Worm (Caenorhabditis elegans) whole organism, late embryonic: ENCODE measurements around the gene H11E01.2.

Experiments
- ahr-1 ChIP-seq: sonication (generic microtip); optimal IDR thresholded peaks from 2 replicates; lab custom pipeline; 2016; ENCODE audit warnings: missing genetic modification characterization, missing compliant biosample characterization
- nfya-1 ChIP-seq: sonication (generic microtip); optimal IDR thresholded peaks from 2 replicates; lab custom pipeline; 2017; ENCODE audit warnings: missing genetic modification characterization, mild to moderate bottlenecking, missing compliant biosample characterization, antibody characterized with exemption, moderate library complexity
- pha-4 ChIP-seq: fragments of 150-350 bp; optimal IDR thresholded peaks from 2 replicates; lab custom pipeline; 2018; ENCODE audit warnings: missing biosample characterization, missing genetic modification reagents, missing genetic modification characterization

ce11 chrX:1598061-1598690 is 22.7 kb upstream of the H11E01.2 start:
- TF ChIP-seq pha-4 (tag; lab: Kevin White, UChicago) (no peak), nfya-1 (peak; percentile 90), ahr-1 (tag; lab: Kevin White, UChicago) (no peak)
